Worm (Caenorhabditis elegans) whole organism, L4 larva: ENCODE results near the gene H37A05.2.

Experiments used
- D1046.2 ChIP-seq: fragments of 200-800 bp; sonication (Bioruptor generic); IDR thresholded peaks from 2 replicates; pipeline ENCODE4 v1.3.6; 2022; ENCODE audit warnings: missing genetic modification characterization, missing compliant biosample characterization
- T26A8.4 ChIP-seq: fragments of 200-800 bp; sonication (Bioruptor generic); IDR thresholded peaks from 2 replicates; pipeline ENCODE4 v1.3.6; 2022; ENCODE audit warnings: missing genetic modification characterization, missing compliant biosample characterization
- Y48G9A.11 ChIP-seq: fragments of 200-800 bp; sonication (Bioruptor generic); IDR thresholded peaks from 2 replicates; pipeline ENCODE4 v1.3.6; 2022; ENCODE audit warnings: missing genetic modification reagents, missing genetic modification characterization, missing compliant biosample characterization
- Y75B8A.6 ChIP-seq: fragments of 200-800 bp; sonication (Bioruptor generic); IDR thresholded peaks from 2 replicates; pipeline ENCODE4 v1.3.6; 2022; ENCODE audit warnings: missing genetic modification reagents, missing genetic modification characterization, missing compliant biosample characterization
- ZK546.5 ChIP-seq, 2 experiments: sonication (generic microtip); optimal IDR thresholded peaks; 2 replicates each; lab custom pipeline; 2017; ENCODE audit warnings: missing biosample characterization in 2 of 2, missing genetic modification characterization in 2 of 2
- ceh-20 ChIP-seq: fragments of 200-800 bp; sonication (Bioruptor generic); IDR thresholded peaks from 2 replicates; pipeline ENCODE4 v1.3.6; 2022; ENCODE audit warnings: missing genetic modification reagents, missing genetic modification characterization, missing compliant biosample characterization
- ceh-44 ChIP-seq: fragments of 200-800 bp; sonication (Bioruptor generic); IDR thresholded peaks from 2 replicates; pipeline ENCODE4 v1.3.6; 2022; ENCODE audit warnings: missing genetic modification reagents, missing genetic modification characterization, missing compliant biosample characterization
- daf-19 ChIP-seq: fragments of 200-800 bp; sonication (Bioruptor generic); conservative IDR thresholded peaks from 2 replicates; pipeline ENCODE4 v1.3.6; 2022; ENCODE audit warnings: missing genetic modification characterization, missing compliant biosample characterization
- dmd-9 ChIP-seq: fragments of 200-800 bp; sonication (Bioruptor generic); IDR thresholded peaks from 2 replicates; pipeline ENCODE4 v1.3.6; 2022; ENCODE audit warnings: missing genetic modification reagents, missing genetic modification characterization, missing compliant biosample characterization
- dve-1 ChIP-seq: sonication (generic microtip); optimal IDR thresholded peaks from 2 replicates; lab custom pipeline; 2017; ENCODE audit warnings: antibody characterized with exemption, mild to moderate bottlenecking, missing genetic modification characterization, missing compliant biosample characterization; ENCODE audit not compliant: insufficient read depth
- egl-27 ChIP-seq: sonication (generic microtip); optimal IDR thresholded peaks from 3 replicates; lab custom pipeline; 2017; ENCODE audit warnings: missing biosample characterization, missing genetic modification reagents, missing genetic modification characterization
- egl-43 ChIP-seq: fragments of 200-800 bp; sonication (Bioruptor generic); IDR thresholded peaks from 2 replicates; pipeline ENCODE4 v1.3.6; 2022; ENCODE audit warnings: missing genetic modification reagents, missing genetic modification characterization, missing compliant biosample characterization
- gei-8 ChIP-seq: fragments of 200-800 bp; sonication (Bioruptor generic); optimal IDR thresholded peaks from 2 replicates; lab custom pipeline; 2018; ENCODE audit warnings: mild to moderate bottlenecking, missing genetic modification characterization, missing compliant biosample characterization
- hif-1 ChIP-seq, 2 experiments: sonication (generic microtip); optimal IDR thresholded peaks; 2 replicates each; lab custom pipeline; 2016 to 2017; ENCODE audit warnings: missing compliant biosample characterization in 2 of 2, missing genetic modification characterization in 2 of 2, missing genetic modification reagents in 2 of 2, missing genotype in 2 of 2, mild to moderate bottlenecking in 1 of 2
- lim-7 ChIP-seq: fragments of 200-800 bp; sonication (Bioruptor generic); IDR thresholded peaks from 2 replicates; pipeline ENCODE4 v1.3.6; 2022; ENCODE audit warnings: missing genetic modification characterization, missing compliant biosample characterization
- lin-13 ChIP-seq: fragments of 150-350 bp; optimal IDR thresholded peaks from 2 replicates; lab custom pipeline; 2014; ENCODE audit warnings: missing biosample characterization, missing genetic modification reagents, missing genetic modification characterization
- lir-3 ChIP-seq: sonication (generic microtip); optimal IDR thresholded peaks from 2 replicates; lab custom pipeline; 2016; ENCODE audit warnings: mild to moderate bottlenecking, missing genetic modification characterization, missing compliant biosample characterization
- madf-5 ChIP-seq, 2 experiments: fragments of 200-800 bp; sonication (Bioruptor generic); IDR thresholded peaks; 2 replicates each; pipeline ENCODE4 v1.3.6; 2022; ENCODE audit warnings: missing compliant biosample characterization in 2 of 2, missing genetic modification characterization in 2 of 2
- madf-9 ChIP-seq: fragments of 200-800 bp; sonication (Bioruptor generic); conservative IDR thresholded peaks from 2 replicates; pipeline ENCODE4 v1.3.6; 2022; ENCODE audit warnings: missing genetic modification reagents, missing genetic modification characterization, missing compliant biosample characterization
- mdl-1 ChIP-seq, 2 experiments: fragments of 150-350 bp in 1 of 2; sonication (generic microtip) in 1 of 2; optimal IDR thresholded peaks; 2 replicates each; lab custom pipeline; 2014 to 2017; ENCODE audit warnings: missing biosample characterization in 2 of 2, missing genetic modification characterization in 2 of 2
- mes-2 ChIP-seq: sonication (generic microtip); optimal IDR thresholded peaks from 2 replicates; lab custom pipeline; 2016; ENCODE audit warnings: missing genotype, mild to moderate bottlenecking, missing genetic modification characterization, missing compliant biosample characterization; ENCODE audit not compliant: poor library complexity, severe bottlenecking
- mxl-3 ChIP-seq: fragments of 200-800 bp; sonication (Bioruptor generic); optimal IDR thresholded peaks from 2 replicates; lab custom pipeline; 2018; ENCODE audit warnings: mild to moderate bottlenecking, missing genetic modification characterization, missing compliant biosample characterization
- nhr-10 ChIP-seq: fragments of 150-350 bp; optimal IDR thresholded peaks from 2 replicates; lab custom pipeline; 2014; ENCODE audit warnings: missing biosample characterization, missing genetic modification characterization
- nhr-237 ChIP-seq: sonication (generic microtip); optimal IDR thresholded peaks from 2 replicates; lab custom pipeline; 2017; ENCODE audit warnings: missing biosample characterization, missing genetic modification characterization
- nhr-48 ChIP-seq: sonication (generic microtip); optimal IDR thresholded peaks from 2 replicates; lab custom pipeline; 2016; ENCODE audit warnings: mild to moderate bottlenecking, missing genetic modification characterization, missing compliant biosample characterization
- nhr-6 ChIP-seq: fragments of 150-350 bp; optimal IDR thresholded peaks from 2 replicates; lab custom pipeline; 2014; ENCODE audit warnings: missing biosample characterization, missing genetic modification characterization
- nhr-77 ChIP-seq: fragments of 150-350 bp; optimal IDR thresholded peaks from 2 replicates; lab custom pipeline; 2014; ENCODE audit warnings: missing biosample characterization, missing genetic modification characterization
- php-3 ChIP-seq: fragments of 200-800 bp; sonication (Bioruptor generic); IDR thresholded peaks from 2 replicates; pipeline ENCODE4 v1.3.6; 2022; ENCODE audit warnings: missing genetic modification reagents, missing genetic modification characterization, missing compliant biosample characterization
- sdz-12 ChIP-seq: fragments of 200-800 bp; sonication (Bioruptor generic); optimal IDR thresholded peaks from 2 replicates; lab custom pipeline; 2018; ENCODE audit warnings: mild to moderate bottlenecking, missing genetic modification characterization, missing compliant biosample characterization
- set-16 ChIP-seq: fragments of 200-800 bp; sonication (Bioruptor generic); IDR thresholded peaks from 2 replicates; pipeline ENCODE4 v1.3.6; 2022; ENCODE audit warnings: missing genetic modification reagents, missing genetic modification characterization, missing compliant biosample characterization
- skn-1 ChIP-seq: fragments of 150-350 bp; optimal IDR thresholded peaks from 2 replicates; lab custom pipeline; 2014; ENCODE audit warnings: missing biosample characterization, missing genetic modification characterization
- snpc-4 ChIP-seq: fragments of 150-350 bp; optimal IDR thresholded peaks from 2 replicates; lab custom pipeline; 2014; ENCODE audit warnings: missing biosample characterization, missing genetic modification characterization
- tra-1 ChIP-seq: fragments of 200-800 bp; sonication (Bioruptor generic); IDR thresholded peaks from 2 replicates; pipeline ENCODE4 v1.3.6; 2022; ENCODE audit warnings: missing genetic modification reagents, missing genetic modification characterization, missing compliant biosample characterization
- unc-39 ChIP-seq: sonication (generic microtip); optimal IDR thresholded peaks from 2 replicates; lab custom pipeline; 2017; ENCODE audit warnings: missing biosample characterization, missing genetic modification characterization
- unc-62 ChIP-seq, 3 experiments: fragments of 150-350 bp in 1 of 3; sonication (generic microtip); optimal IDR thresholded peaks in 2 of 3; peaks in 1 of 3; 1 replicate in 1 of 3; 2 replicates in 2 of 3; lab custom pipeline; 2014 to 2017; ENCODE audit warnings: missing biosample characterization in 3 of 3, missing genetic modification characterization in 3 of 3, missing genetic modification reagents in 3 of 3, missing genotype in 1 of 3
- zfp-2 ChIP-seq: sonication (generic microtip); optimal IDR thresholded peaks from 2 replicates; lab custom pipeline; 2016; ENCODE audit warnings: mild to moderate bottlenecking, missing genetic modification characterization, missing compliant biosample characterization
- zip-11 ChIP-seq: fragments of 200-800 bp; sonication (Bioruptor generic); IDR thresholded peaks from 2 replicates; pipeline ENCODE4 v1.3.6; 2022; ENCODE audit warnings: missing genetic modification characterization, missing compliant biosample characterization
- ztf-11 ChIP-seq: fragments of 150-350 bp; optimal IDR thresholded peaks from 2 replicates; lab custom pipeline; 2014; ENCODE audit warnings: missing biosample characterization, missing genetic modification characterization

Gene H37A05.2

ce11 chrV:13621720-13622119 lies 12.3 kb downstream of the H37A05.2 start, which contains the start of gene F53F4.16:
Gene F53F4.16, minus strand, starts transcription at chrV:13621820.
- peak in 1 of 2 experiments; percentile 54 for TF ChIP-seq unc-62 (GFP tag; optimal IDR thresholded peaks at IDR 0.05 in 1 of 2; lab: Kevin White, UChicago)
- TF ChIP-seq unc-62 (tag; optimal IDR thresholded peaks at IDR 0.05; lab: Kevin White, UChicago): no peak
- TF ChIP-seq gei-8 (GFP tag; lab: Kevin White, UChicago): no peak

- TF ChIP-seq nhr-77 (tag; lab: Kevin White, UChicago) (no peak), lim-7 (no peak)
Observed at ce11 chrV:13620676-13621075, 13.4 kb downstream of the H37A05.2 start, which contains the start of gene F53F4.15. Gene F53F4.15, plus strand, starts transcription at chrV:13620976.

- TF ChIP-seq madf-9 (GFP tag; lab: Robert Waterston, UW) (no peak), nhr-6 (tag; lab: Kevin White, UChicago) (no peak), php-3 (no peak)
Observed at ce11 chrV:13619752-13620151, 14.3 kb downstream of the H37A05.2 start, which contains the start of gene srd-11. Gene srd-11, minus strand, starts transcription at chrV:13619852.

ce11 chrV:13613870-13614269 lies 20.2 kb downstream of the H37A05.2 start, which contains the start of gene F53F4.7:
Gene F53F4.7, minus strand, starts transcription at chrV:13613970.
- TF ChIP-seq daf-19 (GFP tag; lab: Robert Waterston, UW) (no peak), D1046.2 (GFP tag; lab: Robert Waterston, UW) (no peak), madf-5 (GFP tag; IDR thresholded peaks at IDR 0.05; lab: Robert Waterston, UW) (no peak), T26A8.4 (GFP tag; lab: Robert Waterston, UW) (no peak), ztf-11 (tag; lab: Kevin White, UChicago) (no peak), nhr-10 (no peak), zfp-2 (tag; lab: Kevin White, UChicago) (no peak), Y75B8A.6 (GFP tag; lab: Robert Waterston, UW) (no peak), dmd-9 (GFP tag; lab: Robert Waterston, UW) (no peak), nhr-237 (no peak)
- TF ChIP-seq, all 104 proteins: peak for 0

ce11 chrV:13611782-13612181 lies 22.3 kb downstream of the H37A05.2 start, which contains the start of gene spig-9:
Gene spig-9, minus strand, starts transcription at chrV:13611882.
- TF ChIP-seq zip-11 (GFP tag; lab: Robert Waterston, UW) (no peak), ZK546.5 (tag; optimal IDR thresholded peaks at IDR 0.05; lab: Kevin White, UChicago) (no peak), egl-43 (GFP tag; lab: Robert Waterston, UW) (no peak)

ce11 chrV:13609806-13610205 lies 24.2 kb downstream of the H37A05.2 start:
- no peak for TF ChIP-seq mes-2 (tag; lab: Kevin White, UChicago)
- TF ChIP-seq hif-1 (tag; optimal IDR thresholded peaks at IDR 0.05; lab: Kevin White, UChicago): peak in 1 of 2 experiments; percentile 42
- TF ChIP-seq mdl-1 (tag; optimal IDR thresholded peaks at IDR 0.05; lab: Kevin White, UChicago): peak in 1 of 2 experiments; percentile 4
- 0 out of 2 replicates have a peak, but pooled peaks have one; percentile 11 for TF ChIP-seq D1046.2 (GFP tag; lab: Robert Waterston, UW)
- TF ChIP-seq mxl-3 (GFP tag; lab: Kevin White, UChicago): peak; percentile 21
- no peak for TF ChIP-seq skn-1
- TF ChIP-seq set-16 (GFP tag; lab: Robert Waterston, UW): no peak

ce11 chrV:13608486-13608885 lies 25.6 kb downstream of the H37A05.2 start:
- TF ChIP-seq ceh-20 (GFP tag; lab: Robert Waterston, UW) (no peak), lir-3 (tag; lab: Kevin White, UChicago) (no peak), Y48G9A.11 (GFP tag; lab: Robert Waterston, UW) (no peak), Y75B8A.6 (GFP tag; lab: Robert Waterston, UW) (no peak), unc-39 (tag; lab: Kevin White, UChicago) (no peak), ceh-44 (no peak), tra-1 (GFP tag; lab: Robert Waterston, UW) (no peak), madf-9 (GFP tag; lab: Robert Waterston, UW) (no peak), zfp-2 (tag; lab: Kevin White, UChicago) (no peak), snpc-4 (no peak), dve-1 (tag; lab: Kevin White, UChicago) (no peak), egl-27 (tag; lab: Kevin White, UChicago) (no peak), mxl-3 (GFP tag; lab: Kevin White, UChicago) (peak; percentile 22), nhr-237 (no peak), sdz-12 (GFP tag; lab: Kevin White, UChicago) (no peak), nhr-48 (tag; lab: Kevin White, UChicago) (peak; percentile 53), skn-1 (no peak), lin-13 (GFP tag; lab: Kevin White, UChicago) (no peak), mdl-1 (tag; optimal IDR thresholded peaks at IDR 0.05; lab: Kevin White, UChicago) (peak in 1 of 2 experiments; percentile 35), nhr-10 (no peak)
